Fruit fly (Drosophila melanogaster): ENCODE measurements around the gene CG17377.

DNA sequence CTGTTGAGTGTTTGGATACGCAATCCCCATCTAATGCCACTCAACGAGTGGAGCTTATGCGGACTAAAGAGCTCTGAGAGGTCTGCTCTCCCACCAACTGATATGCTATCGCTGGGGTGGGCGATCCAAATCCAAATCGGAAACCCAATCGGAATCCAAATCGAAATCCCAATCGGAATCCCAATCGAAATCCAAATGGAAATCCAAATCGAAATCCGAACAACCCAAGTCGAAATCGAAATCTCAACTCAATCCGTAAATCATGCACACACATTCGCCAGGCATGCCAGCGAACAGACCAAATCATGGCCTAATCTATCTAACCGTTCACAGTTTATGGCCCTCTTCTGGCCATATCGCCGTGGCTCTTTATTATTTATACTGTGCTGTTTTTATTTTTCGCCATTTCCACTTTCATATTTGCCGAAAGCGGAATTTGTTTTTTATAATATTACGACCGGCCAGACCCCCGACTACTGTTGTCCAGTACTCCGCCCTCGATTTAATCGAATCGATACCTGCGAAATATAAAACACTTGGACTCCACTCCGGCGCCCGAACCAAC is 25.0 kb upstream of the CG17377 start:
- TF ChIP-seq kay (GFP tag; ENCODE audit: borderline replicate concordance) (no peak), Mnt (GFP tag; optimal IDR thresholded peaks at IDR 0.05) (no peak), cic (GFP tag; optimal IDR thresholded peaks at IDR 0.05) (no peak), bab1 (GFP tag; optimal IDR thresholded peaks at IDR 0.05) (no peak), CG1620 (GFP tag; optimal IDR thresholded peaks at IDR 0.05) (no peak), ovo (GFP tag; optimal IDR thresholded peaks at IDR 0.05) (no peak), toe (GFP tag; optimal IDR thresholded peaks at IDR 0.05) (no peak), CG12768 (GFP tag; optimal IDR thresholded peaks at IDR 0.05) (no peak), CG11617 (GFP tag; optimal IDR thresholded peaks at IDR 0.05) (no peak), CG14711 (tag; optimal IDR thresholded peaks at IDR 0.05) (no peak)
